Worm (Caenorhabditis elegans) whole organism, L4 larva: ENCODE data around the gene C49C8.3.
A peak's percentile ranks its signal among the peaks of the same experiment; 100 is the strongest.

ENCODE experiments used
- F44E2.7 ChIP-seq: fragments of 200-800 bp; sonication (Bioruptor generic); IDR thresholded peaks from 2 replicates; pipeline ENCODE4 v2.1.2; 2022; ENCODE audit warnings: missing genetic modification characterization, missing compliant biosample characterization
- T26A8.4 ChIP-seq: fragments of 200-800 bp; sonication (Bioruptor generic); IDR thresholded peaks from 2 replicates; pipeline ENCODE4 v1.3.6; 2022; ENCODE audit warnings: missing genetic modification characterization, missing compliant biosample characterization
- ZK337.2 ChIP-seq: fragments of 200-800 bp; sonication (Bioruptor generic); IDR thresholded peaks from 2 replicates; pipeline ENCODE4 v1.3.6; 2022; ENCODE audit warnings: missing genetic modification reagents, missing genetic modification characterization, missing compliant biosample characterization
- arid-1 ChIP-seq: fragments of 200-800 bp; sonication (Bioruptor generic); conservative IDR thresholded peaks from 2 replicates; pipeline ENCODE4 v1.3.6; 2022; ENCODE audit warnings: missing genetic modification reagents, missing genetic modification characterization, missing compliant biosample characterization
- attf-4 ChIP-seq: sonication (generic microtip); optimal IDR thresholded peaks from 3 replicates; lab custom pipeline; 2017; ENCODE audit warnings: missing biosample characterization, missing genetic modification characterization
- ceh-28 ChIP-seq: fragments of 150-350 bp; optimal IDR thresholded peaks from 2 replicates; lab custom pipeline; 2014; ENCODE audit warnings: missing biosample characterization, missing genetic modification reagents, missing genetic modification characterization
- cey-2 ChIP-seq: sonication (generic microtip); optimal IDR thresholded peaks from 3 replicates; lab custom pipeline; 2017; ENCODE audit warnings: missing genetic modification characterization, mild to moderate bottlenecking, missing compliant biosample characterization, antibody characterized with exemption, borderline replicate concordance; ENCODE audit not compliant: insufficient read depth
- daf-16 ChIP-seq, 3 experiments: sonication (generic microtip); optimal IDR thresholded peaks; 2 replicates each; lab custom pipeline; 2016 to 2017; ENCODE audit warnings: missing genetic modification characterization in 3 of 3, missing genetic modification reagents in 3 of 3, mild to moderate bottlenecking in 2 of 3, missing compliant biosample characterization in 2 of 3, missing biosample characterization in 1 of 3, moderate library complexity in 1 of 3
- egl-27 ChIP-seq: sonication (generic microtip); optimal IDR thresholded peaks from 3 replicates; lab custom pipeline; 2017; ENCODE audit warnings: missing biosample characterization, missing genetic modification reagents, missing genetic modification characterization
- fkh-10 ChIP-seq: fragments of 150-350 bp; optimal IDR thresholded peaks from 2 replicates; lab custom pipeline; 2014; ENCODE audit warnings: missing biosample characterization, missing genetic modification reagents, missing genetic modification characterization
- gei-8 ChIP-seq: fragments of 200-800 bp; sonication (Bioruptor generic); optimal IDR thresholded peaks from 2 replicates; lab custom pipeline; 2018; ENCODE audit warnings: mild to moderate bottlenecking, missing genetic modification characterization, missing compliant biosample characterization
- hlh-30 ChIP-seq: sonication (generic microtip); optimal IDR thresholded peaks from 2 replicates; lab custom pipeline; 2017; ENCODE audit warnings: antibody characterized with exemption, mild to moderate bottlenecking, missing genetic modification characterization, missing compliant biosample characterization; ENCODE audit not compliant: insufficient read depth
- jun-1 ChIP-seq: fragments of 150-350 bp; optimal IDR thresholded peaks from 2 replicates; lab custom pipeline; 2014; ENCODE audit warnings: missing biosample characterization, missing genetic modification reagents, missing genetic modification characterization
- lsy-2 ChIP-seq, 2 experiments: fragments of 150-350 bp in 1 of 2; sonication (generic microtip) in 1 of 2; optimal IDR thresholded peaks; 2 replicates each; lab custom pipeline; 2014 to 2017; ENCODE audit warnings: missing biosample characterization in 2 of 2, missing genetic modification characterization in 2 of 2
- mdl-1 ChIP-seq, 2 experiments: fragments of 150-350 bp in 1 of 2; sonication (generic microtip) in 1 of 2; optimal IDR thresholded peaks; 2 replicates each; lab custom pipeline; 2014 to 2017; ENCODE audit warnings: missing biosample characterization in 2 of 2, missing genetic modification characterization in 2 of 2
- mdt-29 ChIP-seq: fragments of 200-800 bp; sonication (Bioruptor generic); IDR thresholded peaks from 2 replicates; pipeline ENCODE4 v1.3.6; 2022; ENCODE audit warnings: missing genetic modification reagents, missing genetic modification characterization, missing compliant biosample characterization
- nhr-11 ChIP-seq: fragments of 150-350 bp; optimal IDR thresholded peaks from 2 replicates; lab custom pipeline; 2014; ENCODE audit warnings: missing biosample characterization, missing genetic modification characterization
- nhr-25 ChIP-seq: sonication (generic microtip); optimal IDR thresholded peaks from 2 replicates; lab custom pipeline; 2017; ENCODE audit warnings: missing genetic modification characterization, mild to moderate bottlenecking, missing compliant biosample characterization, antibody characterized with exemption, moderate library complexity, borderline replicate concordance; ENCODE audit not compliant: insufficient read depth
- nhr-28 ChIP-seq: fragments of 150-350 bp; optimal IDR thresholded peaks from 2 replicates; lab custom pipeline; 2014; ENCODE audit warnings: missing biosample characterization, missing genetic modification characterization
- nhr-42 ChIP-seq: fragments of 200-800 bp; sonication (Bioruptor generic); IDR thresholded peaks from 2 replicates; pipeline ENCODE4 v1.3.6; 2022; ENCODE audit warnings: missing genetic modification characterization, missing compliant biosample characterization
- nhr-6 ChIP-seq: fragments of 150-350 bp; optimal IDR thresholded peaks from 2 replicates; lab custom pipeline; 2014; ENCODE audit warnings: missing biosample characterization, missing genetic modification characterization
- nhr-76 ChIP-seq: fragments of 150-350 bp; optimal IDR thresholded peaks from 2 replicates; lab custom pipeline; 2014; ENCODE audit warnings: missing biosample characterization, missing genetic modification characterization
- saeg-2 ChIP-seq: fragments of 200-800 bp; sonication (Bioruptor generic); IDR thresholded peaks from 2 replicates; pipeline ENCODE4 v1.3.6; 2022; ENCODE audit warnings: missing genetic modification reagents, missing genetic modification characterization, missing compliant biosample characterization
- sdz-12 ChIP-seq: fragments of 200-800 bp; sonication (Bioruptor generic); optimal IDR thresholded peaks from 2 replicates; lab custom pipeline; 2018; ENCODE audit warnings: mild to moderate bottlenecking, missing genetic modification characterization, missing compliant biosample characterization
- set-16 ChIP-seq: fragments of 200-800 bp; sonication (Bioruptor generic); IDR thresholded peaks from 2 replicates; pipeline ENCODE4 v1.3.6; 2022; ENCODE audit warnings: missing genetic modification reagents, missing genetic modification characterization, missing compliant biosample characterization
- skn-1 ChIP-seq: fragments of 150-350 bp; optimal IDR thresholded peaks from 2 replicates; lab custom pipeline; 2014; ENCODE audit warnings: missing biosample characterization, missing genetic modification characterization
- snpc-1.2 ChIP-seq: fragments of 200-800 bp; sonication (Bioruptor generic); IDR thresholded peaks from 2 replicates; pipeline ENCODE4 v1.3.6; 2022; ENCODE audit warnings: missing genetic modification reagents, missing genetic modification characterization, missing compliant biosample characterization
- spr-3 ChIP-seq: fragments of 200-800 bp; sonication (Bioruptor generic); optimal IDR thresholded peaks from 2 replicates; lab custom pipeline; 2018; ENCODE audit warnings: mild to moderate bottlenecking, missing genetic modification characterization, missing compliant biosample characterization
- unc-62 ChIP-seq, 3 experiments: fragments of 150-350 bp in 1 of 3; sonication (generic microtip); optimal IDR thresholded peaks in 2 of 3; peaks in 1 of 3; 1 replicate in 1 of 3; 2 replicates in 2 of 3; lab custom pipeline; 2014 to 2017; ENCODE audit warnings: missing biosample characterization in 3 of 3, missing genetic modification characterization in 3 of 3, missing genetic modification reagents in 3 of 3, missing genotype in 1 of 3
- zfp-2 ChIP-seq: sonication (generic microtip); optimal IDR thresholded peaks from 2 replicates; lab custom pipeline; 2016; ENCODE audit warnings: mild to moderate bottlenecking, missing genetic modification characterization, missing compliant biosample characterization
- zip-11 ChIP-seq: fragments of 200-800 bp; sonication (Bioruptor generic); IDR thresholded peaks from 2 replicates; pipeline ENCODE4 v1.3.6; 2022; ENCODE audit warnings: missing genetic modification characterization, missing compliant biosample characterization

The C49C8.3 gene

DNA sequence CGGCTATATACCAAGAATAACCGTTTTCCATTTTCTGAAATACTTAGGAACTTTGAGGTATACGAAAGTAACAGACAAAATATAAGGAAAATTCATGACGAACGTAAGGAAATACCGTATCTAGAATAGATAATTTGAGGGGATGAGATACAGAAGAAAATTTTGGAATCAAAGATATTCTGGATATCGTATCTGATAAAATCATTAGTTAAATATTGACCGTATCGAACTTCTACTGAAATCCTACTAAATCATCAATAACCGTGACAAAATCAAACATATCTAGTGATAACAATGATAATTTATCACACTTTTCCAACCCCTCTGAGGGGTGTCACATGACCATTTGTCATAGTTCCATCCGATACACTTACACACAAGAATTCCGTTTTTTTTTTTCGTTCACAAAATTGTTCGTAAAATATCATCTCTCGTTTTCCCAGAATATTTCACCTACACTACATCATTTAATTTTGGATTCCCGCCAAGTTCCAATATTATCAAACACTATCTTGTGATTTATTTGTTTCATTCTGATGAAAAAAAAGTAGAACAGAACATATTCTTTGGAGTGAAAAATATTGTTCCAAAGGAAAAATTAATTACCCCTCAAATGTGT is 43.7 kb upstream of the C49C8.3 start, which contains the start of gene Y59H11AR.4:
Gene Y59H11AR.4 (minus strand): TSS at position 51 of the 619 bp plus-strand sequence.
- no peak for TF ChIP-seq set-16 (GFP tag; lab: Robert Waterston, UW)
- no peak for TF ChIP-seq lsy-2 (tag; optimal IDR thresholded peaks at IDR 0.05; lab: Kevin White, UChicago)
- TF ChIP-seq nhr-28 (tag; lab: Kevin White, UChicago), result peak; percentile 70
- no peak for TF ChIP-seq nhr-25 (tag; lab: Kevin White, UChicago)
- TF ChIP-seq skn-1, result no peak
- TF ChIP-seq saeg-2, result no peak
- TF ChIP-seq unc-62 (GFP tag; optimal IDR thresholded peaks at IDR 0.05 in 1 of 2; lab: Kevin White, UChicago), result peak in 1 of 2 experiments; percentile 15
- TF ChIP-seq unc-62 (tag; optimal IDR thresholded peaks at IDR 0.05; lab: Kevin White, UChicago), result no peak
- peak; percentile 2 for TF ChIP-seq hlh-30 (tag; lab: Kevin White, UChicago)
- TF ChIP-seq fkh-10 (GFP tag; lab: Kevin White, UChicago), result no peak

DNA sequence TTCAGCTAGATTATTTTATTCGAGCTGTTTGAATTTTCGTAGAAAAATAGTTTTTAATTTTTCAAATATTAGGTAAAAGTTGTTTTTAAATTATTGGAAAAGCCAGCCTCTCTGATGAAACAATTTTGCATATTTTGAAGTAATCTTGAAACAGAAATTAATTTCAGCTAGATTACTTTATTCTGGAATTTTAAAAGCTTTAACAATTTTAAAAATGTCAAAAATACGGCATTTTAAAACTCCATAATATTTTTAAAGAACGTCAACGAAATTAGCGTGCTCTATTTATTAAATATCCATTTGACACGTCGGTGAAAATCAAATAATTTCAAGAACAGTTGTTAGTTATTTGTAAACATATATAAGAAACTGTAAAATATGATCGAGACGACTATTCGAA is 41.7 kb upstream of the C49C8.3 start, which contains the start of gene Y59H11AR.10:
Gene Y59H11AR.10 (plus strand): TSS at position 301 of the 400 bp plus-strand sequence.
- TF ChIP-seq egl-27 (tag; lab: Kevin White, UChicago), result no peak
- TF ChIP-seq zip-11 (GFP tag; lab: Robert Waterston, UW), result no peak
- TF ChIP-seq nhr-76, result no peak
- no peak for TF ChIP-seq T26A8.4 (GFP tag; lab: Robert Waterston, UW)
- TF ChIP-seq spr-3 (GFP tag; lab: Kevin White, UChicago), result no peak
- no peak for TF ChIP-seq mdt-29 (GFP tag; lab: Robert Waterston, UW)
- no peak for TF ChIP-seq mdl-1 (tag; optimal IDR thresholded peaks at IDR 0.05; lab: Kevin White, UChicago)
- no peak for TF ChIP-seq nhr-6 (tag; lab: Kevin White, UChicago)
- TF ChIP-seq cey-2 (tag; lab: Kevin White, UChicago), result no peak
- TF ChIP-seq sdz-12 (GFP tag; lab: Kevin White, UChicago), result no peak
- no peak for TF ChIP-seq jun-1 (tag; lab: Kevin White, UChicago)
- no peak for TF ChIP-seq arid-1 (GFP tag; lab: Robert Waterston, UW)
- no peak for TF ChIP-seq attf-4
- TF ChIP-seq saeg-2, result no peak
- no peak for TF ChIP-seq nhr-42
- TF ChIP-seq zfp-2, result no peak
- no peak for TF ChIP-seq gei-8 (GFP tag; lab: Kevin White, UChicago)
- TF ChIP-seq, all 104 proteins: peak for 0

DNA sequence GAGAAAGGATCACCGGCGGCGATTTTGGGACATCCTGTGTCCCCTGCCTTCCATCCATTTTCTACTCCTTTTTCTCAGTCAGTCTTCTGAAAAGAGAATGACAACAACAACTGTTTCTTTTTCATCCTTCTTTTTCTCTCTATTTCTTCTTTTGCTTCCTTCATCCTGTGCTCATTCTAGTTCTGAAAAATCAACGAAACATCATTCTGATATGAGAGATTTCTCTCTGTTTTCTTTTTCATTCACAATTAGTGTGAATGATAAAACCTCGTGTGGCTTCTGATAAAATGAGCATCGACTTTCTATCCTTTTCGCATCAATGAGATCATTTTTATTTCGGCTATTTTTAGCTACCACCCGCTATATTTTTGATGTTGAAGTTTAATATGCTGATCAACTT is 39.3 kb upstream of the C49C8.3 start:
- TF ChIP-seq nhr-11 (peak; percentile 66), ceh-28 (no peak), unc-62 (GFP tag; optimal IDR thresholded peaks at IDR 0.05 in 1 of 2; lab: Kevin White, UChicago) (peak in 1 of 2 experiments; percentile 41), unc-62 (tag; optimal IDR thresholded peaks at IDR 0.05; lab: Kevin White, UChicago) (no peak), set-16 (GFP tag; lab: Robert Waterston, UW) (no peak), daf-16 (GFP tag; optimal IDR thresholded peaks at IDR 0.05; lab: Kevin White, UChicago) (peak in 1 of 2 experiments; percentile 48), daf-16 (tag; optimal IDR thresholded peaks at IDR 0.05; lab: Kevin White, UChicago) (no peak), mdl-1 (tag; optimal IDR thresholded peaks at IDR 0.05; lab: Kevin White, UChicago) (peak in 1 of 2 experiments; percentile 1), F44E2.7 (GFP tag; lab: Robert Waterston, UW) (no peak), ZK337.2 (GFP tag; lab: Robert Waterston, UW) (peak; percentile 37; the same call in 1 of the 2 replicates)

DNA sequence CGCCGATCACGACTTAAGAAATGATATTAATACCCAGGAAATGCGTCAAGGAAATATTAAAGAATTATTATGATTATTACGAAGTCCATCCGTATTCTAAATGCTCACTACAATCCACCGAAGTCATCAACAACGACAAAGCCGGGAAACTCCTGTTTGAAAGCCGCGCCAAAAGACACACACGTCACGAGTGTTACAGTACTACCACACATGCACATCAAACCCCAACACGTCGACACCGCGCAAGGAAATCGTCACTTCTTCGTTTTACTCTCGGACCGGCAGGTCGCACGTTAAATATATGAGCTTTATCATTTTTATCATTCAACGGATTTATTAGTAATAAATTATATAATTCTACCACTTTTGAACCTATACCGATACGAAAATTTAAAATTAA is 37.1 kb upstream of the C49C8.3 start:
- 0 out of 2 replicates have a peak, but pooled peaks have one; percentile 15 for TF ChIP-seq snpc-1.2 (GFP tag; lab: Robert Waterston, UW)
